Fruit fly (Drosophila melanogaster) whole organism, pupa: ENCODE results near the gene Hpf1.

Source experiments
- CG10348 ChIP-seq: fragments of 200-800 bp; sonication (Bioruptor generic); IDR thresholded peaks from 2 replicates; pipeline ENCODE4 v1.3.6; 2022; ENCODE audit warnings: missing biosample characterization, missing genetic modification characterization
- CG13204 ChIP-seq: fragments of 200-800 bp; sonication (Bioruptor generic); optimal IDR thresholded peaks from 2 replicates; lab custom pipeline; 2018; ENCODE audit warnings: missing biosample characterization, mild to moderate bottlenecking, missing genetic modification characterization, moderate library complexity
- CG4496 ChIP-seq: fragments of 200-800 bp; sonication (Bioruptor generic); IDR thresholded peaks from 3 replicates; pipeline ENCODE4 v1.3.6; 2022; ENCODE audit warnings: missing biosample characterization, missing genetic modification characterization
- CG8301 ChIP-seq: fragments of 200-800 bp; sonication (Bioruptor generic); optimal IDR thresholded peaks from 2 replicates; lab custom pipeline; 2018; ENCODE audit warnings: missing biosample characterization, mild to moderate bottlenecking, missing genetic modification characterization
- D1 ChIP-seq: fragments of 200-800 bp; sonication (Bioruptor generic); optimal IDR thresholded peaks from 2 replicates; lab custom pipeline; 2018; ENCODE audit warnings: missing biosample characterization, mild to moderate bottlenecking, missing genetic modification characterization, moderate library complexity
- Ets98B ChIP-seq: fragments of 200-800 bp; sonication (Bioruptor generic); IDR thresholded peaks from 2 replicates; pipeline ENCODE4 v1.3.6; 2022; ENCODE audit warnings: missing biosample characterization, missing genetic modification characterization
- rn ChIP-seq: fragments of 200-800 bp; sonication (Bioruptor generic); IDR thresholded peaks from 2 replicates; pipeline ENCODE4 v1.3.6; 2022; ENCODE audit warnings: missing biosample characterization, missing genetic modification characterization

DNA sequence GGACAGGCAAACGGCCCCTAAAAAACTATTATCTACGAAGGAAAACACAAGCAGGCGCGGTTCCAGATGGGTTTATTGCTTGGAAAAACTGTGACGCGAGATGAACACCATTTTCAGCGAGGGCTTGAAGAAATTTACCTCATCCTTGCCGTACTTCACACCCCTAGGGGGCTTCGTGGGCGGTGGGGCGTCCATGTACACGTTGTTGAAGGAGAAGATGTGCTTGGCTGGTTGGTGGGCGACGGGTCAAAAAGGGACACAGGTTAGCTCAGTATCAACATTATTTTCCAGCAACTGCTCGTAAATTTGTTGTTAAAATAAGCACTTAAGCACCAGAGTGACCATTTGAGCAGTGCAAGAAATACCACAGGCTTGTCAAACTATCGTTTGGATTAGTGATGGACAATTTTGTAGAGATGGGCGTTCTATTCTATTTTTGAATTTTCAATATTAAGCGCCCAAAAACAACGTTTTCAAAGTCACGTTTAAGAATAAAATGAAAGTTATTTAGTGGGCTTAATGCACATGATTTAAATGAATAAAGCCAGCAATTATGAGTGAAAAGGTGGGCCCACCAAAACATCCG is 33.0 kb upstream of the Hpf1 start, which contains the start of gene Sec8:
- TF ChIP-seq CG10348 (GFP tag; lab: Robert Waterston, UW) (no peak), CG4496 (GFP tag; lab: Robert Waterston, UW) (0 out of 3 replicates have a peak, but pooled peaks have one; percentile 33), CG8301 (no peak), Ets98B (GFP tag; lab: Robert Waterston, UW) (no peak), D1 (tag; lab: Kevin White, UChicago) (no peak), rn (GFP tag; lab: Robert Waterston, UW) (no peak), CG13204 (GFP tag; lab: Kevin White, UChicago) (no peak)
